Worm (Caenorhabditis elegans): Measurements from ENCODE around the gene clec-183.

clec-183 gene

ce11 chrIV:9367852-9368627, 40.2 kb downstream of the clec-183 start (continued):
- peak; percentile 20; the same call in 1 of the 2 replicates for TF ChIP-seq B0019.2 (GFP tag; conservative IDR thresholded peaks at IDR 0.05)

ce11 chrIV:9371126-9371525, 43.3 kb downstream of the clec-183 start, which contains the start of gene fbxc-58:
fbxc-58 (plus strand) TSS chrIV:9371508.
- TF ChIP-seq cebp-1 (GFP tag; IDR thresholded peaks at IDR 0.05) (peak; percentile 93), cebp-1 (tag; optimal IDR thresholded peaks at IDR 0.05) (peak; percentile 93), lir-1 (GFP tag; conservative IDR thresholded peaks at IDR 0.05) (no peak), nhr-80 (tag; optimal IDR thresholded peaks at IDR 0.05) (peak; percentile 33), unc-62 (GFP tag; optimal IDR thresholded peaks at IDR 0.05) (peak; percentile 96)

- TF ChIP-seq nhr-179 (tag; optimal IDR thresholded peaks at IDR 0.05) (no peak), ztf-26 (tag; optimal IDR thresholded peaks at IDR 0.05) (no peak), hrde-1 (tag; optimal IDR thresholded peaks at IDR 0.05; ENCODE audit: borderline replicate concordance) (no peak), F23B12.7 (tag; optimal IDR thresholded peaks at IDR 0.05; ENCODE audit: insufficient read depth) (no peak), sea-2 (GFP tag; IDR thresholded peaks at IDR 0.05) (no peak), ccch-3 (GFP tag; optimal IDR thresholded peaks at IDR 0.05) (no peak), B0261.1 (tag; optimal IDR thresholded peaks at IDR 0.05) (no peak), rpc-1 (optimal IDR thresholded peaks at IDR 0.05) (no peak), rpc-1 (tag; optimal IDR thresholded peaks at IDR 0.05) (no peak), xnd-1 (tag; optimal IDR thresholded peaks at IDR 0.05) (no peak), pbrm-1 (GFP tag; IDR thresholded peaks at IDR 0.05) (no peak), lir-1 (GFP tag; conservative IDR thresholded peaks at IDR 0.05) (no peak), ekl-4 (GFP tag; IDR thresholded peaks at IDR 0.05) (no peak), unc-130 (GFP tag; optimal IDR thresholded peaks at IDR 0.05) (no peak), atf-7 (tag; optimal IDR thresholded peaks at IDR 0.05) (no peak), cebp-2 (GFP tag; IDR thresholded peaks at IDR 0.05) (no peak), lsy-27 (tag; optimal IDR thresholded peaks at IDR 0.05; ENCODE audit: borderline replicate concordance, insufficient read depth) (no peak), let-607 (tag; optimal IDR thresholded peaks at IDR 0.05) (no peak), somi-1 (GFP tag; optimal IDR thresholded peaks at IDR 0.05) (no peak)
Observed at ce11 chrIV:9374529-9374928, 46.7 kb downstream of the clec-183 start, which contains the start of gene C10C5.3. C10C5.3 (plus strand) TSS chrIV:9374829.

- TF ChIP-seq ztf-6 (GFP tag; IDR thresholded peaks at IDR 0.05): no peak
- TF ChIP-seq somi-1 (GFP tag; optimal IDR thresholded peaks at IDR 0.05): peak; percentile 10
- peak; percentile 63; the same call in 1 of the 2 replicates for TF ChIP-seq K11D2.4 (GFP tag; IDR thresholded peaks at IDR 0.05)
- TF ChIP-seq ama-1 (optimal IDR thresholded peaks at IDR 0.05): no peak
- TF ChIP-seq ama-1 (GFP tag; optimal IDR thresholded peaks at IDR 0.05): no peak
- peak; percentile 30 for TF ChIP-seq lin-40 (tag; optimal IDR thresholded peaks at IDR 0.05)
- peak; percentile 56 for TF ChIP-seq ztf-26 (tag; optimal IDR thresholded peaks at IDR 0.05)
- no peak for TF ChIP-seq F39B2.1 (GFP tag; IDR thresholded peaks at IDR 0.05)
Observed at ce11 chrIV:9376550-9376949, 48.7 kb downstream of the clec-183 start.

ce11 chrIV:9378272-9378671, 50.5 kb downstream of the clec-183 start, which contains the start of gene C10C5.4:
C10C5.4 (plus strand) TSS chrIV:9378552.
- TF ChIP-seq nhr-80 (tag; optimal IDR thresholded peaks at IDR 0.05) (peak; percentile 76), D2030.7 (GFP tag; IDR thresholded peaks at IDR 0.05) (no peak), let-607 (tag; optimal IDR thresholded peaks at IDR 0.05) (peak in 1 of 2 experiments; percentile 6)

All from whole organism, young adult.